Worm (Caenorhabditis elegans): ENCODE results near the gene Y43F4B.10.

- no peak for TF ChIP-seq him-1 (tag; optimal IDR thresholded peaks at IDR 0.05)
- no peak for TF ChIP-seq W03F9.2 (tag; optimal IDR thresholded peaks at IDR 0.05)
- TF ChIP-seq dao-5 (tag; optimal IDR thresholded peaks at IDR 0.05) = no peak
These were observed 11.9 kb upstream of the Y43F4B.10 start for ce11 chrIII:13301983-13302382.
